Worm (Caenorhabditis elegans) whole organism, L3 larva: ENCODE data around the gene H25K10.1.

Experiments
- R02D3.7 ChIP-seq: fragments of 150-350 bp; optimal IDR thresholded peaks from 2 replicates; lab custom pipeline; 2014; ENCODE audit warnings: missing biosample characterization, missing genetic modification characterization
- ZK546.5 ChIP-seq: sonication (generic microtip); optimal IDR thresholded peaks from 2 replicates; lab custom pipeline; 2017; ENCODE audit warnings: missing biosample characterization, missing genetic modification characterization
- aly-2 ChIP-seq: fragments of 150-350 bp; optimal IDR thresholded peaks from 2 replicates; lab custom pipeline; 2014; ENCODE audit warnings: missing biosample characterization, missing genetic modification characterization
- ama-1 ChIP-seq: fragments of 150-350 bp; optimal IDR thresholded peaks from 2 replicates; lab custom pipeline; 2018
- ceh-16 ChIP-seq: sonication (generic microtip); optimal IDR thresholded peaks from 2 replicates; lab custom pipeline; 2017; ENCODE audit warnings: missing biosample characterization, missing genetic modification characterization
- ceh-82 ChIP-seq: fragments of 150-350 bp; optimal IDR thresholded peaks from 2 replicates; lab custom pipeline; 2014; ENCODE audit warnings: missing biosample characterization, missing genetic modification characterization
- ceh-9 ChIP-seq: sonication (generic microtip); optimal IDR thresholded peaks from 2 replicates; lab custom pipeline; 2018; ENCODE audit warnings: missing biosample characterization, missing genetic modification characterization
- egl-27 ChIP-seq: sonication (generic microtip); optimal IDR thresholded peaks from 4 replicates; lab custom pipeline; 2017; ENCODE audit warnings: missing biosample characterization, missing genetic modification reagents, missing genetic modification characterization
- egl-5 ChIP-seq: fragments of 150-350 bp; optimal IDR thresholded peaks from 2 replicates; lab custom pipeline; 2017; ENCODE audit warnings: missing biosample characterization, missing genetic modification reagents, missing genetic modification characterization, inconsistent platforms
- elt-2 ChIP-seq: sonication (generic microtip); optimal IDR thresholded peaks from 2 replicates; lab custom pipeline; 2016; ENCODE audit warnings: missing genetic modification reagents, mild to moderate bottlenecking, missing genetic modification characterization, missing compliant biosample characterization
- elt-3 ChIP-seq, 3 experiments: fragments of 150-350 bp in 1 of 3; sonication (generic microtip) in 2 of 3; optimal IDR thresholded peaks; 2 replicates in 2 of 3; 4 replicates in 1 of 3; lab custom pipeline; 2014 to 2017; ENCODE audit warnings: missing biosample characterization in 3 of 3, missing genetic modification characterization in 3 of 3
- eor-1 ChIP-seq, 2 experiments: fragments of 150-350 bp; optimal IDR thresholded peaks; 2 replicates each; lab custom pipeline; 2014 to 2018; ENCODE audit warnings: missing biosample characterization in 2 of 2, missing genetic modification characterization in 2 of 2
- fos-1 ChIP-seq: fragments of 150-350 bp; optimal IDR thresholded peaks from 2 replicates; lab custom pipeline; 2014; ENCODE audit warnings: missing biosample characterization, missing genetic modification characterization
- jun-1 ChIP-seq: fragments of 150-350 bp; optimal IDR thresholded peaks from 2 replicates; lab custom pipeline; 2014; ENCODE audit warnings: missing biosample characterization, missing genetic modification reagents, missing genetic modification characterization
- lin-15B ChIP-seq: fragments of 150-350 bp; optimal IDR thresholded peaks from 2 replicates; lab custom pipeline; 2014; ENCODE audit warnings: missing biosample characterization, missing genetic modification characterization
- mdl-1 ChIP-seq: fragments of 150-350 bp; optimal IDR thresholded peaks from 2 replicates; lab custom pipeline; 2014; ENCODE audit warnings: missing biosample characterization, missing genetic modification characterization
- mml-1 ChIP-seq: fragments of 150-350 bp; sonication (generic microtip); optimal IDR thresholded peaks from 3 replicates; lab custom pipeline; 2014; ENCODE audit warnings: missing biosample characterization, missing genetic modification characterization
- nfya-1 ChIP-seq: sonication (generic microtip); optimal IDR thresholded peaks from 2 replicates; lab custom pipeline; 2017; ENCODE audit warnings: missing genetic modification characterization, mild to moderate bottlenecking, missing compliant biosample characterization, antibody characterized with exemption, moderate library complexity; ENCODE audit not compliant: insufficient read depth
- nhr-11 ChIP-seq: fragments of 150-350 bp; optimal IDR thresholded peaks from 2 replicates; lab custom pipeline; 2014; ENCODE audit warnings: missing biosample characterization, missing genetic modification characterization
- nhr-12 ChIP-seq: fragments of 150-350 bp; optimal IDR thresholded peaks from 2 replicates; lab custom pipeline; 2014; ENCODE audit warnings: missing biosample characterization, missing genetic modification characterization
- nhr-23 ChIP-seq: fragments of 150-350 bp; optimal IDR thresholded peaks from 2 replicates; lab custom pipeline; 2014; ENCODE audit warnings: missing biosample characterization, missing genetic modification reagents, missing genetic modification characterization
- nhr-237 ChIP-seq: fragments of 150-350 bp; optimal IDR thresholded peaks from 2 replicates; lab custom pipeline; 2014; ENCODE audit warnings: missing biosample characterization, missing genetic modification characterization
- nhr-25 ChIP-seq: sonication (generic microtip); optimal IDR thresholded peaks from 2 replicates; lab custom pipeline; 2017; ENCODE audit warnings: missing biosample characterization, missing genetic modification characterization
- nhr-43 ChIP-seq: sonication (generic microtip); optimal IDR thresholded peaks from 2 replicates; lab custom pipeline; 2016; ENCODE audit warnings: mild to moderate bottlenecking, missing genetic modification characterization, missing compliant biosample characterization; ENCODE audit not compliant: poor library complexity, severe bottlenecking
- pha-4 ChIP-seq: fragments of 150-350 bp; optimal IDR thresholded peaks from 2 replicates; lab custom pipeline; 2014; ENCODE audit warnings: missing biosample characterization, missing genetic modification reagents, missing genetic modification characterization
- pqm-1 ChIP-seq: fragments of 150-350 bp; optimal IDR thresholded peaks from 2 replicates; lab custom pipeline; 2017; ENCODE audit warnings: missing biosample characterization, missing genetic modification characterization, inconsistent platforms
- sea-2 ChIP-seq: fragments of 150-350 bp; sonication (generic microtip); optimal IDR thresholded peaks from 4 replicates; lab custom pipeline; 2014; ENCODE audit warnings: missing biosample characterization, missing genetic modification reagents, missing genetic modification characterization
- skn-1 ChIP-seq: fragments of 150-350 bp; optimal IDR thresholded peaks from 2 replicates; lab custom pipeline; 2014; ENCODE audit warnings: missing biosample characterization, missing genetic modification characterization
- unc-39 ChIP-seq: sonication (generic microtip); optimal IDR thresholded peaks from 4 replicates; lab custom pipeline; 2017; ENCODE audit warnings: missing biosample characterization, missing genetic modification characterization
- unc-62 ChIP-seq: fragments of 150-350 bp; sonication (generic microtip); optimal IDR thresholded peaks from 4 replicates; lab custom pipeline; 2014; ENCODE audit warnings: missing biosample characterization, missing genetic modification reagents, missing genetic modification characterization
- zag-1 ChIP-seq: fragments of 150-350 bp; optimal IDR thresholded peaks from 2 replicates; lab custom pipeline; 2014; ENCODE audit warnings: missing biosample characterization, missing genetic modification characterization

The H25K10.1 gene

DNA sequence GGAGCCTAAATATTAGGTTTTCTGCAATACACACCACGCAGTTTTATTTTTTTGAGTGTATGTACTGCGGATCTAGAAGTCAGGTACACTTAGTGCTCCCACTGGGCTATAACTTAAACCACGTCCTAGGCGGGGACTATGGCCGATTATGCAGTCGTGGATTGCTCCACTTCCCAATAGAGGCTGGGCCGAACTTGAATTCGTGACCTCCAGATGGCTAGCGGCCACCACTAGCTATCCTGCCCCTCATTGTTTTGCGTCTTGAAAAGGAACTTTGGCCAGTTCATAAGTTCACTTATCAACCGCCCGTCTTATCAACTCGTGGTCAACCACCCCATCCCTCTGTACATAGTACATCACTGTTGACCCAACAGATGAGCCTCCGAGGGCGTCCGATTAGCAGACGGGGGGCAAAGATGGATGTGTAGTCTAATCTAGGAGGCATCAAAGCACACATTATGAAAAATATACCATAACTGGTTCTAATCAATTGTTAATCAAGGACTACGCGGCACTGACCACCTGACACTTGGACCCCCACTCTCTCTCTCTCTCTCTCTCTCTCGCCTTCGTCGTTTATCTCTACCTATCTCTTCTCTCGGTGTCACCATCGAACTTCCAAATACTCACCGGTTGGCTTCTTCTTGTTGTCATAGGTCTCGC, 32.6 kb upstream of the H25K10.1 start (continued):
- TF ChIP-seq nhr-43 (tag; lab: Kevin White, UChicago) (peak; percentile 84), aly-2 (tag; lab: Kevin White, UChicago) (no peak), unc-62 (GFP tag; lab: Kevin White, UChicago) (no peak), nhr-12 (no peak), fos-1 (tag; lab: Kevin White, UChicago) (no peak)
- TF ChIP-seq, all 47 proteins: peak for 10

DNA sequence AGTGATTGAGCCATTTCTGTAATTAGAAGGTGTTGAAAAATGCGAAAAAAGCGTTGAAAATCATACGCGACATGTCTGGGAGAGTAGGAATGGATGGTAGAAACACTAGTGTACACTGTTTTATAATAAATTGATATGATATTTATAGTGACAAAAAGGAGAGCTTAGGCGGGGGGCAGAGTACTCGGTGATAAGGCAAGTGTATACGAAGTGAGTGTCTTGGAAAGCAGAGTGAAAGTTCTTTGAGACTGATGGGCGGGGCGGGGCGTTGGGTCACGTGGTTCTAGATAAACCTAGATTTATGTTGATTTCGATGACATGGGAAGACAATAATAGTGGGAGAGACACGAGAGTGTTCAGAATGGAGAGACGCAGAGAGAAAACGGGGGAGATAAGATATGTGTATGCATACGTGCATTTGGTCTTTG, 31.6 kb upstream of the H25K10.1 start, which contains the start of gene gln-3:
gln-3 (minus strand) TSS at position 73 of the 428 bp plus-strand sequence.
- TF ChIP-seq ama-1 (lab: Kevin White, UChicago) (peak; percentile 86), ceh-16 (tag; lab: Kevin White, UChicago) (no peak), eor-1 (tag; optimal IDR thresholded peaks at IDR 0.05; lab: Kevin White, UChicago) (no peak), pqm-1 (tag; lab: Kevin White, UChicago) (peak; percentile 65), elt-2 (tag; lab: Kevin White, UChicago) (peak; percentile 92), nfya-1 (tag; lab: Kevin White, UChicago) (peak; percentile 23), sea-2 (GFP tag; lab: Kevin White, UChicago) (no peak), nhr-23 (peak; percentile 57), egl-5 (tag; lab: Kevin White, UChicago) (no peak), nhr-11 (tag; lab: Kevin White, UChicago) (no peak), skn-1 (no peak), aly-2 (tag; lab: Kevin White, UChicago) (no peak), jun-1 (tag; lab: Kevin White, UChicago) (peak; percentile 73), elt-3 (tag; optimal IDR thresholded peaks at IDR 0.05; lab: Kevin White, UChicago) (no peak), nhr-43 (tag; lab: Kevin White, UChicago) (peak; percentile 67), ZK546.5 (tag; lab: Kevin White, UChicago) (no peak), pha-4 (tag; lab: Kevin White, UChicago) (peak; percentile 28), mdl-1 (no peak), ceh-9 (tag; lab: Kevin White, UChicago) (no peak), unc-62 (GFP tag; lab: Kevin White, UChicago) (no peak), nhr-237 (tag; lab: Kevin White, UChicago) (no peak), nhr-25 (no peak), unc-39 (tag; lab: Kevin White, UChicago) (no peak), zag-1 (tag; lab: Kevin White, UChicago) (no peak), ceh-82 (no peak)

DNA sequence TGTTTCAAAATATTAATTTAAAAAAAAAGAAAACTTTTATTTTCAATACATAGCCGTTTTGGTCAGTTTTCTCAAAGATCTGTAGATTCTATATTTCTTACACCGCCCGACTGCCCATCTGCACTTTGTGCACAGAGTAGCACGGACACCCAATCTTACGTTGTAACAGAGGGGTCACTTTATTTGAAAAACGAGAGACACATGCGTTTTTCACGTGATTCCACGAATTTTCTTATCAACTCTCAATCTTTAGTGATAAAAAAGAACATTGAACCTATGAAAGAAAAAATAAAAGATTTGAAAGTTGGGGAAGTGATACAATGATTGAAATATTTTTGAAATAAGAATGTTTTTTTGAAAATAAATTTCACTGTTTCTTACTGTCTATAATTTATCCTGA, 30.8 kb upstream of the H25K10.1 start:
- TF ChIP-seq lin-15B (tag; lab: Kevin White, UChicago) (no peak), pqm-1 (tag; lab: Kevin White, UChicago) (peak; percentile 61), egl-27 (tag; lab: Kevin White, UChicago) (no peak), nhr-23 (peak; percentile 25), ama-1 (lab: Kevin White, UChicago) (peak; percentile 74), elt-2 (tag; lab: Kevin White, UChicago) (peak; percentile 62), nhr-43 (tag; lab: Kevin White, UChicago) (peak; percentile 39), mml-1 (tag; lab: Kevin White, UChicago) (peak; percentile 83)

DNA sequence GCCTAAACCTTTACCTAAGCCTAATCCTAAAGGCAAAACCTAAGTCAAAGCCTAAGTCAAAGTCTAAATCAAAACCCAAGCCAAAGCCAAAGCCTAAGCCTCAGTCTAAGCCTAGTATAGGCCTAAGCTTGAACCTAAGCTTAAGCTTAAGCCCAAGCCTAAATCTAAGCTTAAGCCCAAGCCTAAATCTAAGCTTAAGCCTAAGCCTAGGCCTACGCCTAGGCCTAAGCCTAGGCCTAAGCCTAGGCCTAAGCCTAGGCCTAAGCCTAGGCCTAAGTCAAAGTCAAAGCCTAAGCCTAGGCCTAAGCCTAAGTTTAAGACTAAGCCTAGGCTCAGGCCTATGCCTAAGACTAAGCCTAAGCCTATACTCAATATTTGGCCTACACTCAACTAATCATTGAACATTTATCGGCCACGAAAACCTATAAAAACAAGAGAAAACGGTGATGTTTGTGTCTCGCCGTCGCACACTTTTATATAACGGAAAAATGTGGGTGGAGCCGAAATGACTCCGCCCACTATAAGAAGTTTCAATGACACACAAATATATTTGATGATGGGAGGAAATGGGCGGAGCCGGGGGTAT, 29.3 kb upstream of the H25K10.1 start:
- TF ChIP-seq ama-1 (lab: Kevin White, UChicago) = peak; percentile 76
- no peak for TF ChIP-seq R02D3.7 (tag; lab: Kevin White, UChicago)

DNA sequence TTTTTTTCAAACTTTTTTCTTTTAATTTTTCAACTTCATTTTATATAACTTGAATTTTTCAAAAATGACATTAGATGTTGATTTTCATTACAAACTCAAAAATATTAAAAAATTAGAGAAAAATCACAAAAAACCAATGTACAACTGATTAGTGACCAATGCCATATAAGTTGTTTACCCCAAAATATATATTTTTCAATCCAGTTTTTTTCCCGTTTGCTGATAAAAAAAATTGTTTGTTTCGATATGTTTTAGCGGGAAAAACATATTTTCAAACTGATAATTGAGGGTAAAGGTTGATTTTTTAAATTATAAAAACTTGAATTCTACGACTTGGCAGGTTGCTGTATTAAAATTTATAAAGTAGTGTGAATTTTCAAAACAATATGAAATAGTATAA, 25.4 kb upstream of the H25K10.1 start:
- peak; percentile 30 for TF ChIP-seq elt-2 (tag; lab: Kevin White, UChicago)
- TF ChIP-seq unc-62 (GFP tag; lab: Kevin White, UChicago) = no peak
- TF ChIP-seq pha-4 (tag; lab: Kevin White, UChicago) = peak; percentile 36
- TF ChIP-seq, all 47 proteins: peak for 2
